Fruit fly (Drosophila melanogaster) Kc167 (cell line): ENCODE data around the gene CG11068.

Experiments
- Myc ChIP-seq: fragments of >200 bp; optimal IDR thresholded peaks from 2 replicates; lab custom pipeline; 2017; ENCODE audit warnings: missing external identifiers
- psq ChIP-seq: fragments of >200 bp; optimal IDR thresholded peaks from 2 replicates; lab custom pipeline; 2017; ENCODE audit warnings: missing external identifiers

- TF ChIP-seq psq (lab: Kevin White, UChicago) (no peak), Myc (lab: Kevin White, UChicago) (no peak)
Measured at dm6 chrX:13983057-13983456, 28.0 kb downstream of the CG11068 start.
